Fruit fly (Drosophila melanogaster) whole organism, embryonic: ENCODE data around the gene sdt.
A peak's percentile ranks its signal among the peaks of the same experiment; 100 is the strongest.

Experiments
- CG10147 ChIP-seq: fragments of 200-800 bp; sonication (Bioruptor generic); optimal IDR thresholded peaks from 2 replicates; lab custom pipeline; 2019; ENCODE audit warnings: missing biosample characterization, mild to moderate bottlenecking, missing genetic modification characterization, moderate library complexity
- CG11560 ChIP-seq: fragments of 200-800 bp; sonication (Bioruptor generic); IDR thresholded peaks from 3 replicates; pipeline ENCODE4 v1.3.6; 2022; ENCODE audit warnings: missing biosample characterization, missing genetic modification characterization
- CG11695 ChIP-seq: fragments of 200-800 bp; sonication (Bioruptor generic); IDR thresholded peaks from 3 replicates; pipeline ENCODE4 v1.3.6; 2022; ENCODE audit warnings: missing biosample characterization, missing genetic modification characterization
- CG12391 ChIP-seq: fragments of 200-800 bp; sonication (Bioruptor generic); optimal IDR thresholded peaks from 3 replicates; lab custom pipeline; 2018; ENCODE audit warnings: missing biosample characterization, mild to moderate bottlenecking, missing genetic modification characterization, moderate library complexity
- CG13287 ChIP-seq: fragments of 200-800 bp; sonication (Bioruptor generic); IDR thresholded peaks from 2 replicates; pipeline ENCODE4 v1.3.6; 2022; ENCODE audit warnings: missing biosample characterization, missing genetic modification characterization; ENCODE audit not compliant: partially characterized antibody
- CG14050 ChIP-seq: fragments of 200-800 bp; sonication (Bioruptor generic); IDR thresholded peaks from 3 replicates; pipeline ENCODE4 v1.3.6; 2022; ENCODE audit warnings: missing biosample characterization, missing genetic modification characterization
- CG14441 ChIP-seq: fragments of 200-800 bp; sonication (Bioruptor generic); IDR thresholded peaks from 2 replicates; pipeline ENCODE4 v1.3.6; 2022; ENCODE audit warnings: missing biosample characterization, missing genetic modification characterization
- CG15514 ChIP-seq: fragments of 200-800 bp; sonication (Bioruptor generic); optimal IDR thresholded peaks from 3 replicates; lab custom pipeline; 2017; ENCODE audit warnings: missing biosample characterization, missing genetic modification characterization, mild to moderate bottlenecking, moderate library complexity, missing genetic modification reagents
- CG16813 ChIP-seq: fragments of 200-800 bp; sonication (Bioruptor generic); IDR thresholded peaks from 3 replicates; pipeline ENCODE4 v1.3.6; 2022; ENCODE audit warnings: missing biosample characterization, missing genetic modification characterization; ENCODE audit not compliant: partially characterized antibody
- CG17359 ChIP-seq: fragments of 200-800 bp; sonication (Bioruptor generic); optimal IDR thresholded peaks from 3 replicates; lab custom pipeline; 2018; ENCODE audit warnings: missing biosample characterization, mild to moderate bottlenecking, missing genetic modification characterization, moderate library complexity
- CG17568 ChIP-seq: fragments of 200-800 bp; sonication (Bioruptor generic); optimal IDR thresholded peaks from 2 replicates; lab custom pipeline; 2018; ENCODE audit warnings: missing biosample characterization, mild to moderate bottlenecking, missing genetic modification characterization, moderate library complexity
- CG1792 ChIP-seq: fragments of 200-800 bp; sonication (Bioruptor generic); optimal IDR thresholded peaks from 2 replicates; lab custom pipeline; 2016; ENCODE audit warnings: missing biosample characterization, missing genetic modification characterization
- CG18011 ChIP-seq: fragments of 200-800 bp; sonication (Bioruptor generic); optimal IDR thresholded peaks from 2 replicates; lab custom pipeline; 2017; ENCODE audit warnings: missing biosample characterization, missing genetic modification characterization, mild to moderate bottlenecking, moderate library complexity, missing genotype
- CG18619 ChIP-seq: fragments of 200-800 bp; sonication (Bioruptor generic); optimal IDR thresholded peaks from 3 replicates; lab custom pipeline; 2017; ENCODE audit warnings: missing biosample characterization, mild to moderate bottlenecking, missing genetic modification characterization
- CG30403 ChIP-seq: fragments of 200-800 bp; sonication (Bioruptor generic); optimal IDR thresholded peaks from 3 replicates; lab custom pipeline; 2016; ENCODE audit warnings: missing biosample characterization, missing genetic modification characterization
- CG32767 ChIP-seq: fragments of 200-800 bp; sonication (Bioruptor generic); IDR thresholded peaks from 2 replicates; pipeline ENCODE4 v1.3.6; 2022; ENCODE audit warnings: missing biosample characterization, missing genetic modification characterization
- CG33557 ChIP-seq: fragments of 200-800 bp; sonication (Bioruptor generic); optimal IDR thresholded peaks from 2 replicates; lab custom pipeline; 2019; ENCODE audit warnings: missing biosample characterization, mild to moderate bottlenecking, missing genetic modification characterization, moderate library complexity
- CG3407 ChIP-seq: fragments of 200-800 bp; sonication (Bioruptor generic); optimal IDR thresholded peaks from 2 replicates; lab custom pipeline; 2018; ENCODE audit warnings: missing biosample characterization, mild to moderate bottlenecking, missing genetic modification characterization
- CG34224 ChIP-seq: fragments of 200-800 bp; sonication (Bioruptor generic); IDR thresholded peaks from 3 replicates; pipeline ENCODE4 v1.3.6; 2022; ENCODE audit warnings: missing biosample characterization, missing genetic modification characterization; ENCODE audit not compliant: partially characterized antibody
- CG34376 ChIP-seq: fragments of 200-800 bp; sonication (Bioruptor generic); optimal IDR thresholded peaks from 2 replicates; lab custom pipeline; 2018; ENCODE audit warnings: missing biosample characterization, mild to moderate bottlenecking, missing genetic modification characterization
- CG4360 ChIP-seq: fragments of 200-800 bp; sonication (Bioruptor generic); IDR thresholded peaks from 2 replicates; pipeline ENCODE4 v1.3.6; 2022; ENCODE audit warnings: missing biosample characterization, missing genetic modification characterization
- CG43689 ChIP-seq: fragments of 200-800 bp; sonication (Bioruptor generic); IDR thresholded peaks from 2 replicates; pipeline ENCODE4 v1.3.6; 2022; ENCODE audit warnings: missing biosample characterization, missing genetic modification characterization
- CG4730 ChIP-seq: fragments of 200-800 bp; sonication (Bioruptor generic); IDR thresholded peaks from 2 replicates; pipeline ENCODE4 v1.3.6; 2022; ENCODE audit warnings: missing biosample characterization, missing genetic modification characterization
- CG5245 ChIP-seq: fragments of 200-800 bp; sonication (Bioruptor generic); optimal IDR thresholded peaks from 3 replicates; lab custom pipeline; 2016; ENCODE audit warnings: missing biosample characterization, missing genetic modification characterization
- CG6654 ChIP-seq: fragments of 200-800 bp; sonication (Bioruptor generic); optimal IDR thresholded peaks from 2 replicates; lab custom pipeline; 2017; ENCODE audit warnings: missing biosample characterization, mild to moderate bottlenecking, missing genetic modification characterization
- CG7963 ChIP-seq: fragments of 200-800 bp; sonication (Bioruptor generic); IDR thresholded peaks from 3 replicates; pipeline ENCODE4 v1.3.6; 2022; ENCODE audit warnings: missing biosample characterization, missing genetic modification characterization; ENCODE audit not compliant: partially characterized antibody
- CTCF ChIP-seq: fragments of 200-800 bp; sonication (Bioruptor generic); optimal IDR thresholded peaks from 2 replicates; lab custom pipeline; 2017; ENCODE audit warnings: missing biosample characterization, mild to moderate bottlenecking, missing genetic modification characterization, moderate library complexity
- Dip3 ChIP-seq: fragments of 200-800 bp; sonication (Bioruptor generic); optimal IDR thresholded peaks from 3 replicates; lab custom pipeline; 2016; ENCODE audit warnings: missing biosample characterization, missing genetic modification characterization
- Doc2 ChIP-seq: fragments of 200-800 bp; sonication (Bioruptor generic); IDR thresholded peaks from 2 replicates; pipeline ENCODE4 v1.3.6; 2022; ENCODE audit warnings: missing biosample characterization, missing genetic modification characterization
- Eip74EF ChIP-seq, 2 experiments: fragments of 200-800 bp in 1 of 2; fragments of >200 bp in 1 of 2; sonication (Bioruptor generic) in 1 of 2; optimal IDR thresholded peaks; 2 replicates each; lab custom pipeline; 2017 to 2019; ENCODE audit warnings: missing biosample characterization in 2 of 2, missing genetic modification characterization in 2 of 2, mild to moderate bottlenecking in 1 of 2, moderate library complexity in 1 of 2
- H15 ChIP-seq: fragments of 200-800 bp; sonication (Bioruptor generic); IDR thresholded peaks from 3 replicates; pipeline ENCODE4 v1.3.6; 2022; ENCODE audit warnings: missing biosample characterization, missing genetic modification characterization
- HHEX ChIP-seq: fragments of 200-800 bp; sonication (Bioruptor generic); optimal IDR thresholded peaks from 3 replicates; lab custom pipeline; 2017; ENCODE audit warnings: missing biosample characterization, mild to moderate bottlenecking, missing genetic modification characterization, missing genetic modification reagents
- HLH54F ChIP-seq: fragments of 200-800 bp; sonication (Bioruptor generic); optimal IDR thresholded peaks from 3 replicates; lab custom pipeline; 2016; ENCODE audit warnings: missing biosample characterization, missing genetic modification characterization
- Hsf ChIP-seq: fragments of 200-800 bp; sonication (Bioruptor generic); optimal IDR thresholded peaks from 3 replicates; lab custom pipeline; 2016; ENCODE audit warnings: missing biosample characterization, missing genetic modification characterization
- Kr ChIP-seq: fragments of 200-800 bp; sonication (Bioruptor generic); optimal IDR thresholded peaks from 2 replicates; lab custom pipeline; 2017; ENCODE audit warnings: missing biosample characterization, mild to moderate bottlenecking, missing genetic modification characterization
- Lim3 ChIP-seq: fragments of 200-800 bp; sonication (Bioruptor generic); IDR thresholded peaks from 2 replicates; pipeline ENCODE4 v1.3.6; 2022; ENCODE audit warnings: missing biosample characterization, missing genetic modification characterization
- Med ChIP-seq: fragments of 200-800 bp; sonication (Bioruptor generic); peaks from one replicate; lab custom pipeline; 2016; ENCODE audit warnings: missing biosample characterization, missing genetic modification characterization, mild to moderate bottlenecking, inconsistent platforms, moderate library complexity
- NC2α ChIP-seq: fragments of 200-800 bp; sonication (Bioruptor generic); optimal IDR thresholded peaks from 2 replicates; lab custom pipeline; 2016; ENCODE audit warnings: missing biosample characterization, missing genetic modification characterization
- Stat92E ChIP-seq, 3 experiments: fragments of >200 bp in 2 of 3; fragments of 200-800 bp in 1 of 3; sonication (Bioruptor generic) in 1 of 3; optimal IDR thresholded peaks; 2 replicates each; lab custom pipeline; 2017 to 2019; ENCODE audit warnings: missing biosample characterization in 3 of 3, missing genetic modification characterization in 3 of 3, mild to moderate bottlenecking in 1 of 3, moderate library complexity in 1 of 3
- chm ChIP-seq: fragments of 200-800 bp; sonication (Bioruptor generic); IDR thresholded peaks from 2 replicates; pipeline ENCODE4 v1.3.6; 2022; ENCODE audit warnings: missing biosample characterization, missing genetic modification characterization
- esg ChIP-seq: fragments of 200-800 bp; sonication (Bioruptor generic); conservative IDR thresholded peaks from 2 replicates; pipeline ENCODE4 v1.3.6; 2022; ENCODE audit warnings: missing biosample characterization, missing genetic modification characterization
- exex ChIP-seq: fragments of 200-800 bp; sonication (Bioruptor generic); optimal IDR thresholded peaks from 4 replicates; lab custom pipeline; 2018; ENCODE audit warnings: missing biosample characterization, mild to moderate bottlenecking, missing genetic modification characterization, moderate library complexity
- gem ChIP-seq: fragments of 200-800 bp; sonication (Bioruptor generic); optimal IDR thresholded peaks from 2 replicates; lab custom pipeline; 2019; ENCODE audit warnings: missing biosample characterization, mild to moderate bottlenecking, missing genetic modification characterization, moderate library complexity
- gfzf ChIP-seq: fragments of 200-800 bp; sonication (Bioruptor generic); optimal IDR thresholded peaks from 2 replicates; lab custom pipeline; 2016; ENCODE audit warnings: missing biosample characterization, mild to moderate bottlenecking, missing genetic modification characterization, moderate library complexity
- gro ChIP-seq: fragments of 200-800 bp; sonication (Bioruptor generic); optimal IDR thresholded peaks from 2 replicates; lab custom pipeline; 2016; ENCODE audit warnings: missing biosample characterization, missing genetic modification characterization
- ham ChIP-seq: fragments of 200-800 bp; sonication (Bioruptor generic); IDR thresholded peaks from 2 replicates; pipeline ENCODE4 v1.3.6; 2022; ENCODE audit warnings: missing biosample characterization, missing genetic modification characterization
- hbn ChIP-seq: fragments of 200-800 bp; sonication (Bioruptor generic); IDR thresholded peaks from 2 replicates; pipeline ENCODE4 v1.3.6; 2022; ENCODE audit warnings: missing biosample characterization, missing genetic modification characterization; ENCODE audit not compliant: partially characterized antibody
- mld ChIP-seq: fragments of 200-800 bp; sonication (Bioruptor generic); IDR thresholded peaks from 3 replicates; pipeline ENCODE4 v1.3.6; 2022; ENCODE audit warnings: missing biosample characterization, missing genetic modification characterization; ENCODE audit not compliant: partially characterized antibody
- repo ChIP-seq: fragments of 200-800 bp; sonication (Bioruptor generic); optimal IDR thresholded peaks from 2 replicates; lab custom pipeline; 2016; ENCODE audit warnings: missing biosample characterization, missing genetic modification characterization
- run ChIP-seq: fragments of 200-800 bp; sonication (Bioruptor generic); optimal IDR thresholded peaks from 3 replicates; lab custom pipeline; 2018; ENCODE audit warnings: missing biosample characterization, mild to moderate bottlenecking, missing genetic modification characterization
- wor ChIP-seq: fragments of 200-800 bp; sonication (Bioruptor generic); IDR thresholded peaks from 2 replicates; pipeline ENCODE4 v1.3.6; 2022; ENCODE audit warnings: missing biosample characterization, missing genetic modification characterization

Gene sdt

DNA sequence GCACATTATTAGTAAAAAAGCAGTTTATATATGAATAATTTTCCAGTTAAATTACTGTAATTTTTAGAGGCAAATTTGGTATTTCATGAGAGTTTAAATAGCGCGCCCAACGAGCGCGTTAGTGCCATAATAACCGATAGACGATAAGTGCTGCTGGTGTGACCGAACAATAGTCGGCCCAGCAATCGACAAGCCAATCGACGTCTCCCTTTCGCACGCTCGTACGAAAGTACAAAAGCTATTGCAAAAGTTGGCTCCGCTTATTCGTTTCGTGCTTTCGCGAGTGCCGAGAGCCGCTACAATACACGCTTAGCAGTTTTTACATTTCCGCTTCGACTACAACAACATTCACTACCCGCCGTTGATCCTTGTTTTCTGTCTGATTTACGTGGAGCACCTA, 63.9 kb downstream of the sdt start, which contains the start of gene Trxr1 (continued):
- peak; percentile 62 for TF ChIP-seq CG16813
- TF ChIP-seq CG30403, result no peak
- no peak for TF ChIP-seq CG11695 (GFP tag; lab: Robert Waterston, UW)
- TF ChIP-seq Dip3 (GFP tag; lab: Kevin White, UChicago), result no peak
- TF ChIP-seq CG18011 (GFP tag; lab: Kevin White, UChicago), result no peak
- TF ChIP-seq CG10147 (GFP tag; lab: Kevin White, UChicago), result peak; percentile 1
- TF ChIP-seq CG17568 (GFP tag; lab: Kevin White, UChicago), result no peak
- TF ChIP-seq esg (GFP tag; lab: Robert Waterston, UW), result no peak
- no peak for TF ChIP-seq CG14050
- peak; percentile 79 for TF ChIP-seq gfzf (GFP tag; lab: Kevin White, UChicago)
- TF ChIP-seq CG32767 (GFP tag; lab: Robert Waterston, UW), result no peak
- no peak for TF ChIP-seq Eip74EF (GFP tag; optimal IDR thresholded peaks at IDR 0.05; lab: Kevin White, UChicago)
- TF ChIP-seq exex (tag; lab: Kevin White, UChicago), result no peak
- no peak for TF ChIP-seq CG43689
- TF ChIP-seq hbn (GFP tag; lab: Robert Waterston, UW), result 0 out of 2 replicates have a peak, but pooled peaks have one; percentile 48
- TF ChIP-seq H15, result no peak
- TF ChIP-seq CG34224 (GFP tag; lab: Robert Waterston, UW), result peak; percentile 61; the same call in 2 of the 3 replicates
- no peak for TF ChIP-seq CG33557 (GFP tag; lab: Kevin White, UChicago)
- TF ChIP-seq CG12391, result no peak
- no peak for TF ChIP-seq CG14441 (GFP tag; lab: Robert Waterston, UW)
- TF ChIP-seq Doc2 (GFP tag; lab: Robert Waterston, UW), result no peak
- no peak for TF ChIP-seq run (tag; lab: Kevin White, UChicago)
- TF ChIP-seq wor (GFP tag; lab: Robert Waterston, UW), result no peak
- TF ChIP-seq CG1792 (GFP tag; lab: Kevin White, UChicago), result no peak
- TF ChIP-seq CG15514 (GFP tag; lab: Kevin White, UChicago), result peak; percentile 81
- TF ChIP-seq CG5245 (GFP tag; lab: Kevin White, UChicago), result no peak
- TF ChIP-seq CG18619 (GFP tag; lab: Kevin White, UChicago), result no peak
- TF ChIP-seq CTCF (GFP tag; lab: Kevin White, UChicago), result peak; percentile 56
- peak; percentile 71 for TF ChIP-seq CG13287 (GFP tag; lab: Robert Waterston, UW)
- TF ChIP-seq Lim3 (GFP tag; lab: Robert Waterston, UW), result no peak
- TF ChIP-seq Stat92E (GFP tag; optimal IDR thresholded peaks at IDR 0.05; lab: Kevin White, UChicago), result no peak
- TF ChIP-seq CG17359 (tag; lab: Kevin White, UChicago), result no peak
- TF ChIP-seq CG6654, result no peak
- no peak for TF ChIP-seq CG34376 (GFP tag; lab: Kevin White, UChicago)
- peak; percentile 73; the same call in 1 of the 3 replicates for TF ChIP-seq mld (GFP tag; lab: Robert Waterston, UW)
- TF ChIP-seq HLH54F, result no peak
- no peak for TF ChIP-seq ham (GFP tag; lab: Robert Waterston, UW)
- no peak for TF ChIP-seq NC2α
- peak; percentile 81; the same call in 2 of the 3 replicates for TF ChIP-seq CG7963
- TF ChIP-seq CG3407 (GFP tag; lab: Kevin White, UChicago), result no peak
- no peak for TF ChIP-seq HHEX (GFP tag; lab: Kevin White, UChicago)
- no peak for TF ChIP-seq Hsf (GFP tag; lab: Kevin White, UChicago)
- TF ChIP-seq CG11560 (tag; lab: Robert Waterston, UW), result no peak
- TF ChIP-seq CG4360 (GFP tag; lab: Robert Waterston, UW), result no peak
- peak; percentile 77 for TF ChIP-seq Med (GFP tag; lab: Kevin White, UChicago)
- TF ChIP-seq gem (tag; lab: Kevin White, UChicago), result no peak
- TF ChIP-seq gro (GFP tag; lab: Kevin White, UChicago), result no peak
- no peak for TF ChIP-seq repo
- TF ChIP-seq Kr (GFP tag; lab: Kevin White, UChicago), result no peak
- TF ChIP-seq chm (GFP tag; lab: Robert Waterston, UW), result no peak; the same call in 1 of the 2 replicates
- TF ChIP-seq CG4730 (GFP tag; lab: Robert Waterston, UW), result no peak
